Worm (Caenorhabditis elegans) whole organism, L1 larva: Measurements from ENCODE around the gene srx-78.

ENCODE experiments used
- ama-1 ChIP-seq: fragments of 150-350 bp; optimal IDR thresholded peaks from 2 replicates; lab custom pipeline; 2014
- ceh-82 ChIP-seq, 3 experiments: fragments of 150-350 bp in 1 of 3; sonication (generic microtip) in 2 of 3; optimal IDR thresholded peaks; 2 replicates each; lab custom pipeline; 2014 to 2017; ENCODE audit warnings: missing biosample characterization in 3 of 3, missing genetic modification characterization in 3 of 3
- nhr-28 ChIP-seq: fragments of 150-350 bp; optimal IDR thresholded peaks from 2 replicates; lab custom pipeline; 2014; ENCODE audit warnings: missing biosample characterization, missing genetic modification characterization

DNA sequence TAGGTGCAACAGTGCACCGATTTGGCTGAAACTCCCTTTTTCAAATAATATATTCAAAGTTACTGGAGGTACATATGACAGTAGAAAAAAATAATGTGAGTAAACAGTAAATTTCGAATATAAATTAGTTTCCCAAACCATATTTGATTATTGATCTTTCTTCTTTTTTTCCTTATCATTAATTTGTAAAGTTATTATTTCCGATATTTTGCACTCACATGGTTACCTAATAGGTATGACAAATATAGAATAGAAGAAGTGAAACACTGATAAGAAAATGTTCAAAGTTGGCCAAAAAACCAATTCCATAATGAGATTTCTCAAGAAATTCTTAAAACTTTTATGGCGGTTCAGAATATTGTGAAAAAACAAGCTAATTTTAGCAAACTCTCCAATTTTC is 45.0 kb downstream of the srx-78 start:
- TF ChIP-seq ceh-82 (tag; optimal IDR thresholded peaks at IDR 0.05; lab: Kevin White, UChicago), result no peak
- TF ChIP-seq nhr-28 (tag; lab: Kevin White, UChicago), result no peak
- no peak for TF ChIP-seq ama-1 (lab: Kevin White, UChicago)
